Worm (Caenorhabditis elegans) whole organism, L3 larva: Measurements from ENCODE around the gene smc-3.

ENCODE experiments used
- ceh-16 ChIP-seq: sonication (generic microtip); optimal IDR thresholded peaks from 2 replicates; lab custom pipeline; 2017; ENCODE audit warnings: missing biosample characterization, missing genetic modification characterization
- ceh-82 ChIP-seq: fragments of 150-350 bp; optimal IDR thresholded peaks from 2 replicates; lab custom pipeline; 2014; ENCODE audit warnings: missing biosample characterization, missing genetic modification characterization
- egl-27 ChIP-seq: sonication (generic microtip); optimal IDR thresholded peaks from 4 replicates; lab custom pipeline; 2017; ENCODE audit warnings: missing biosample characterization, missing genetic modification reagents, missing genetic modification characterization
- egl-5 ChIP-seq: fragments of 150-350 bp; optimal IDR thresholded peaks from 2 replicates; lab custom pipeline; 2017; ENCODE audit warnings: missing biosample characterization, missing genetic modification reagents, missing genetic modification characterization, inconsistent platforms
- elt-3 ChIP-seq, 3 experiments: fragments of 150-350 bp in 1 of 3; sonication (generic microtip) in 2 of 3; optimal IDR thresholded peaks; 2 replicates in 2 of 3; 4 replicates in 1 of 3; lab custom pipeline; 2014 to 2017; ENCODE audit warnings: missing biosample characterization in 3 of 3, missing genetic modification characterization in 3 of 3
- eor-1 ChIP-seq, 2 experiments: fragments of 150-350 bp; optimal IDR thresholded peaks; 2 replicates each; lab custom pipeline; 2014 to 2018; ENCODE audit warnings: missing biosample characterization in 2 of 2, missing genetic modification characterization in 2 of 2
- fkh-10 ChIP-seq: sonication (generic microtip); optimal IDR thresholded peaks from 2 replicates; lab custom pipeline; 2017; ENCODE audit warnings: missing biosample characterization, missing genetic modification reagents, missing genetic modification characterization
- fkh-2 ChIP-seq: fragments of 150-350 bp; optimal IDR thresholded peaks from 2 replicates; lab custom pipeline; 2014; ENCODE audit warnings: missing biosample characterization, missing genetic modification reagents, missing genetic modification characterization
- fos-1 ChIP-seq: fragments of 150-350 bp; optimal IDR thresholded peaks from 2 replicates; lab custom pipeline; 2014; ENCODE audit warnings: missing biosample characterization, missing genetic modification characterization
- hmg-11 ChIP-seq: sonication (generic microtip); optimal IDR thresholded peaks from 2 replicates; lab custom pipeline; 2016; ENCODE audit warnings: missing genetic modification characterization, missing compliant biosample characterization
- jun-1 ChIP-seq: fragments of 150-350 bp; optimal IDR thresholded peaks from 2 replicates; lab custom pipeline; 2014; ENCODE audit warnings: missing biosample characterization, missing genetic modification reagents, missing genetic modification characterization
- lin-15B ChIP-seq: fragments of 150-350 bp; optimal IDR thresholded peaks from 2 replicates; lab custom pipeline; 2014; ENCODE audit warnings: missing biosample characterization, missing genetic modification characterization
- lin-39 ChIP-seq: fragments of 150-350 bp; optimal IDR thresholded peaks from 2 replicates; lab custom pipeline; 2018; ENCODE audit warnings: missing biosample characterization, missing genetic modification reagents, missing genetic modification characterization
- lsy-12 ChIP-seq: sonication (generic microtip); optimal IDR thresholded peaks from 2 replicates; lab custom pipeline; 2016; ENCODE audit warnings: mild to moderate bottlenecking, missing genetic modification characterization, missing compliant biosample characterization
- mdl-1 ChIP-seq: fragments of 150-350 bp; optimal IDR thresholded peaks from 2 replicates; lab custom pipeline; 2014; ENCODE audit warnings: missing biosample characterization, missing genetic modification characterization
- mml-1 ChIP-seq: fragments of 150-350 bp; sonication (generic microtip); optimal IDR thresholded peaks from 3 replicates; lab custom pipeline; 2014; ENCODE audit warnings: missing biosample characterization, missing genetic modification characterization
- nfya-1 ChIP-seq: sonication (generic microtip); optimal IDR thresholded peaks from 2 replicates; lab custom pipeline; 2017; ENCODE audit warnings: missing genetic modification characterization, mild to moderate bottlenecking, missing compliant biosample characterization, antibody characterized with exemption, moderate library complexity; ENCODE audit not compliant: insufficient read depth
- nhr-11 ChIP-seq: fragments of 150-350 bp; optimal IDR thresholded peaks from 2 replicates; lab custom pipeline; 2014; ENCODE audit warnings: missing biosample characterization, missing genetic modification characterization
- nhr-23 ChIP-seq: fragments of 150-350 bp; optimal IDR thresholded peaks from 2 replicates; lab custom pipeline; 2014; ENCODE audit warnings: missing biosample characterization, missing genetic modification reagents, missing genetic modification characterization
- nhr-25 ChIP-seq: sonication (generic microtip); optimal IDR thresholded peaks from 2 replicates; lab custom pipeline; 2017; ENCODE audit warnings: missing biosample characterization, missing genetic modification characterization
- nhr-43 ChIP-seq: sonication (generic microtip); optimal IDR thresholded peaks from 2 replicates; lab custom pipeline; 2016; ENCODE audit warnings: mild to moderate bottlenecking, missing genetic modification characterization, missing compliant biosample characterization; ENCODE audit not compliant: poor library complexity, severe bottlenecking
- nhr-67 ChIP-seq: fragments of 150-350 bp; optimal IDR thresholded peaks from 2 replicates; lab custom pipeline; 2014; ENCODE audit warnings: missing biosample characterization, missing genetic modification characterization
- nhr-77 ChIP-seq: fragments of 150-350 bp; optimal IDR thresholded peaks from 2 replicates; lab custom pipeline; 2014; ENCODE audit warnings: missing biosample characterization, missing genetic modification characterization
- pha-4 ChIP-seq: fragments of 150-350 bp; optimal IDR thresholded peaks from 2 replicates; lab custom pipeline; 2014; ENCODE audit warnings: missing biosample characterization, missing genetic modification reagents, missing genetic modification characterization
- pqm-1 ChIP-seq: fragments of 150-350 bp; optimal IDR thresholded peaks from 2 replicates; lab custom pipeline; 2017; ENCODE audit warnings: missing biosample characterization, missing genetic modification characterization, inconsistent platforms
- sea-2 ChIP-seq: fragments of 150-350 bp; sonication (generic microtip); optimal IDR thresholded peaks from 4 replicates; lab custom pipeline; 2014; ENCODE audit warnings: missing biosample characterization, missing genetic modification reagents, missing genetic modification characterization
- skn-1 ChIP-seq: fragments of 150-350 bp; optimal IDR thresholded peaks from 2 replicates; lab custom pipeline; 2014; ENCODE audit warnings: missing biosample characterization, missing genetic modification characterization
- snpc-4 ChIP-seq: fragments of 150-350 bp; optimal IDR thresholded peaks from 2 replicates; lab custom pipeline; 2014; ENCODE audit warnings: missing biosample characterization, missing genetic modification characterization
- unc-39 ChIP-seq: sonication (generic microtip); optimal IDR thresholded peaks from 4 replicates; lab custom pipeline; 2017; ENCODE audit warnings: missing biosample characterization, missing genetic modification characterization
- unc-62 ChIP-seq: fragments of 150-350 bp; sonication (generic microtip); optimal IDR thresholded peaks from 4 replicates; lab custom pipeline; 2014; ENCODE audit warnings: missing biosample characterization, missing genetic modification reagents, missing genetic modification characterization
- zag-1 ChIP-seq: fragments of 150-350 bp; optimal IDR thresholded peaks from 2 replicates; lab custom pipeline; 2014; ENCODE audit warnings: missing biosample characterization, missing genetic modification characterization
- ztf-11 ChIP-seq: fragments of 150-350 bp; optimal IDR thresholded peaks from 2 replicates; lab custom pipeline; 2014; ENCODE audit warnings: missing biosample characterization, missing genetic modification characterization
- ztf-4 ChIP-seq: fragments of 150-350 bp; optimal IDR thresholded peaks from 2 replicates; lab custom pipeline; 2014; ENCODE audit warnings: missing biosample characterization, missing genetic modification characterization

The smc-3 gene

ce11 chrIII:11324093-11324492 lies 33.4 kb downstream of the smc-3 start:
- TF ChIP-seq hmg-11 (tag; lab: Kevin White, UChicago) (no peak), lin-15B (tag; lab: Kevin White, UChicago) (no peak), mdl-1 (tag; lab: Kevin White, UChicago) (no peak), mml-1 (tag; lab: Kevin White, UChicago) (no peak)

- TF ChIP-seq ceh-82 (tag; lab: Kevin White, UChicago): no peak
- TF ChIP-seq ztf-4: no peak
- TF ChIP-seq fkh-10 (GFP tag; lab: Kevin White, UChicago): no peak
- TF ChIP-seq nhr-67 (tag; lab: Kevin White, UChicago): no peak
- TF ChIP-seq nhr-25 (tag; lab: Kevin White, UChicago): no peak
- TF ChIP-seq zag-1 (tag; lab: Kevin White, UChicago): no peak
- no peak for TF ChIP-seq ztf-11
- TF ChIP-seq egl-5 (tag; lab: Kevin White, UChicago): no peak
- no peak for TF ChIP-seq lsy-12 (tag; lab: Kevin White, UChicago)
- no peak for TF ChIP-seq pqm-1 (tag; lab: Kevin White, UChicago)
- peak; percentile 38 for TF ChIP-seq unc-62 (GFP tag; lab: Kevin White, UChicago)
- no peak for TF ChIP-seq unc-39 (tag; lab: Kevin White, UChicago)
- no peak for TF ChIP-seq snpc-4 (tag; lab: Kevin White, UChicago)
- no peak for TF ChIP-seq sea-2 (GFP tag; lab: Kevin White, UChicago)
- no peak for TF ChIP-seq pha-4 (tag; lab: Kevin White, UChicago)
- peak; percentile 8 for TF ChIP-seq lin-39 (tag; lab: Kevin White, UChicago)
- TF ChIP-seq eor-1 (tag; optimal IDR thresholded peaks at IDR 0.05; lab: Kevin White, UChicago): no peak
- TF ChIP-seq, all 47 proteins: peak for 2
Measured at ce11 chrIII:11332306-11332705, 41.6 kb downstream of the smc-3 start.

- TF ChIP-seq unc-39 (tag; lab: Kevin White, UChicago): no peak
- TF ChIP-seq lin-15B (tag; lab: Kevin White, UChicago): no peak
- no peak for TF ChIP-seq fos-1 (tag; lab: Kevin White, UChicago)
- TF ChIP-seq pha-4 (tag; lab: Kevin White, UChicago): no peak
- no peak for TF ChIP-seq nhr-43
- TF ChIP-seq mdl-1 (tag; lab: Kevin White, UChicago): no peak
- no peak for TF ChIP-seq lsy-12 (tag; lab: Kevin White, UChicago)
- no peak for TF ChIP-seq nhr-77 (tag; lab: Kevin White, UChicago)
- no peak for TF ChIP-seq nhr-23
- TF ChIP-seq jun-1 (tag; lab: Kevin White, UChicago): no peak
Measured at ce11 chrIII:11333032-11333732, 42.5 kb downstream of the smc-3 start, which contains the start of gene T28D6.5. Gene T28D6.5 (plus strand): TSS chrIII:11333682.

ce11 chrIII:11334346-11334745 lies 43.6 kb downstream of the smc-3 start:
- TF ChIP-seq fkh-10 (GFP tag; lab: Kevin White, UChicago) (peak; percentile 68), skn-1 (tag; lab: Kevin White, UChicago) (no peak), lin-39 (tag; lab: Kevin White, UChicago) (peak; percentile 82), nfya-1 (tag; lab: Kevin White, UChicago) (peak; percentile 69), hmg-11 (tag; lab: Kevin White, UChicago) (peak; percentile 69), snpc-4 (tag; lab: Kevin White, UChicago) (peak; percentile 54)

ce11 chrIII:11336072-11336471 lies 45.4 kb downstream of the smc-3 start:
- TF ChIP-seq nhr-67 (tag; lab: Kevin White, UChicago) (no peak), nhr-11 (tag; lab: Kevin White, UChicago) (no peak), skn-1 (tag; lab: Kevin White, UChicago) (no peak), fkh-2 (no peak), ceh-16 (tag; lab: Kevin White, UChicago) (no peak), egl-27 (tag; lab: Kevin White, UChicago) (no peak), hmg-11 (tag; lab: Kevin White, UChicago) (peak; percentile 12), elt-3 (tag; optimal IDR thresholded peaks at IDR 0.05; lab: Kevin White, UChicago) (no peak), nfya-1 (tag; lab: Kevin White, UChicago) (peak; percentile 48)
